Worm (Caenorhabditis elegans) whole organism, L1 larva: ENCODE measurements around the gene aqp-1.

Experiments
- C34B4.2 ChIP-seq: sonication (generic microtip); optimal IDR thresholded peaks from 2 replicates; lab custom pipeline; 2017; ENCODE audit warnings: mild to moderate bottlenecking, missing genetic modification characterization, missing compliant biosample characterization
- F16B12.6 ChIP-seq: fragments of 150-350 bp; optimal IDR thresholded peaks from 2 replicates; lab custom pipeline; 2014; ENCODE audit warnings: missing biosample characterization, missing genetic modification characterization
- aha-1 ChIP-seq: fragments of 150-350 bp; optimal IDR thresholded peaks from 2 replicates; lab custom pipeline; 2014; ENCODE audit warnings: missing biosample characterization, missing genetic modification characterization
- ama-1 ChIP-seq: fragments of 150-350 bp; optimal IDR thresholded peaks from 2 replicates; lab custom pipeline; 2014
- ceh-63 ChIP-seq: fragments of 200-800 bp; sonication (Bioruptor generic); optimal IDR thresholded peaks from 2 replicates; lab custom pipeline; 2018; ENCODE audit warnings: mild to moderate bottlenecking, missing genetic modification characterization, missing compliant biosample characterization
- ceh-8 ChIP-seq: fragments of 200-800 bp; sonication (Bioruptor generic); optimal IDR thresholded peaks from 2 replicates; lab custom pipeline; 2018; ENCODE audit warnings: mild to moderate bottlenecking, missing genetic modification characterization, moderate library complexity, missing compliant biosample characterization
- ceh-82 ChIP-seq, 3 experiments: fragments of 150-350 bp in 1 of 3; sonication (generic microtip) in 2 of 3; optimal IDR thresholded peaks; 2 replicates each; lab custom pipeline; 2014 to 2017; ENCODE audit warnings: missing biosample characterization in 3 of 3, missing genetic modification characterization in 3 of 3
- ets-5 ChIP-seq: fragments of 200-800 bp; sonication (Bioruptor generic); IDR thresholded peaks from 2 replicates; pipeline ENCODE4 v1.3.6; 2022; ENCODE audit warnings: missing genetic modification characterization, missing compliant biosample characterization
- fkh-10 ChIP-seq: sonication (generic microtip); optimal IDR thresholded peaks from 2 replicates; lab custom pipeline; 2017; ENCODE audit warnings: missing biosample characterization, missing genetic modification reagents, missing genetic modification characterization
- fkh-4 ChIP-seq: sonication (generic microtip); optimal IDR thresholded peaks from 2 replicates; lab custom pipeline; 2016; ENCODE audit warnings: missing compliant biosample characterization, missing genetic modification characterization, borderline replicate concordance
- isw-1 ChIP-seq: fragments of 200-800 bp; sonication (Bioruptor generic); IDR thresholded peaks from 2 replicates; pipeline ENCODE4 v1.3.6; 2022; ENCODE audit warnings: missing genetic modification characterization, missing compliant biosample characterization
- lin-35 ChIP-seq, 2 experiments: fragments of 150-350 bp; optimal IDR thresholded peaks; 2 replicates each; lab custom pipeline; 2014; ENCODE audit warnings: missing biosample characterization in 2 of 2, missing genetic modification characterization in 2 of 2, missing genetic modification reagents in 2 of 2
- lir-3 ChIP-seq: sonication (generic microtip); optimal IDR thresholded peaks from 2 replicates; lab custom pipeline; 2016; ENCODE audit warnings: mild to moderate bottlenecking, missing genetic modification characterization, moderate library complexity, missing compliant biosample characterization; ENCODE audit not compliant: poor library complexity
- lsy-2 ChIP-seq, 2 experiments: fragments of 150-350 bp; optimal IDR thresholded peaks; 2 replicates each; lab custom pipeline; 2014; ENCODE audit warnings: missing biosample characterization in 2 of 2, missing genetic modification characterization in 2 of 2
- mef-2 ChIP-seq: fragments of 150-350 bp; optimal IDR thresholded peaks from 2 replicates; lab custom pipeline; 2014; ENCODE audit warnings: missing biosample characterization, missing genetic modification characterization
- mep-1 ChIP-seq: fragments of 150-350 bp; optimal IDR thresholded peaks from 2 replicates; lab custom pipeline; 2014; ENCODE audit warnings: missing biosample characterization, missing genetic modification characterization
- nhr-20 ChIP-seq: sonication (generic microtip); optimal IDR thresholded peaks from 2 replicates; lab custom pipeline; 2016; ENCODE audit warnings: mild to moderate bottlenecking, missing genetic modification characterization, missing compliant biosample characterization
- nhr-28 ChIP-seq: fragments of 150-350 bp; optimal IDR thresholded peaks from 2 replicates; lab custom pipeline; 2014; ENCODE audit warnings: missing biosample characterization, missing genetic modification characterization
- nhr-47 ChIP-seq: sonication (generic microtip); optimal IDR thresholded peaks from 2 replicates; lab custom pipeline; 2016; ENCODE audit warnings: mild to moderate bottlenecking, missing genetic modification characterization, moderate library complexity, missing compliant biosample characterization
- nhr-84 ChIP-seq: sonication (generic microtip); optimal IDR thresholded peaks from 2 replicates; lab custom pipeline; 2017; ENCODE audit warnings: missing biosample characterization, missing genetic modification characterization
- nhr-90 ChIP-seq: sonication (generic microtip); optimal IDR thresholded peaks from 2 replicates; lab custom pipeline; 2016; ENCODE audit warnings: mild to moderate bottlenecking, missing genetic modification characterization, missing compliant biosample characterization; ENCODE audit not compliant: poor library complexity
- sox-4 ChIP-seq: sonication (generic microtip); optimal IDR thresholded peaks from 2 replicates; lab custom pipeline; 2016; ENCODE audit warnings: missing genetic modification characterization, missing compliant biosample characterization
- sptf-1 ChIP-seq: fragments of 150-350 bp; optimal IDR thresholded peaks from 2 replicates; lab custom pipeline; 2014; ENCODE audit warnings: missing biosample characterization, missing genetic modification characterization
- sup-37 ChIP-seq: fragments of 200-800 bp; sonication (Bioruptor generic); optimal IDR thresholded peaks from 2 replicates; lab custom pipeline; 2018; ENCODE audit warnings: mild to moderate bottlenecking, missing genetic modification characterization, missing compliant biosample characterization
- swsn-7 ChIP-seq: sonication (generic microtip); optimal IDR thresholded peaks from 2 replicates; lab custom pipeline; 2016; ENCODE audit warnings: missing genetic modification characterization, missing compliant biosample characterization
- unc-30 ChIP-seq: sonication (generic microtip); optimal IDR thresholded peaks from 2 replicates; lab custom pipeline; 2017; ENCODE audit warnings: missing biosample characterization, missing genetic modification characterization
- unc-98 ChIP-seq: fragments of 200-800 bp; sonication (Bioruptor generic); IDR thresholded peaks from 2 replicates; pipeline ENCODE4 v1.3.6; 2022; ENCODE audit warnings: missing genetic modification characterization, missing compliant biosample characterization
- xbp-1 ChIP-seq: sonication (generic microtip); optimal IDR thresholded peaks from 2 replicates; lab custom pipeline; 2016; ENCODE audit warnings: missing genetic modification characterization, missing compliant biosample characterization
- ztf-11 ChIP-seq, 2 experiments: sonication (generic microtip); optimal IDR thresholded peaks; 2 replicates each; lab custom pipeline; 2016 to 2017; ENCODE audit warnings: missing genetic modification characterization in 2 of 2, missing biosample characterization in 1 of 2, missing compliant biosample characterization in 1 of 2

The aqp-1 gene

ce11 chrII:7195541-7195940, 42.6 kb downstream of the aqp-1 start, which contains the start of gene acdh-12:
Gene acdh-12, minus strand, starts transcription at chrII:7195641.
- TF ChIP-seq sox-4 (tag; lab: Kevin White, UChicago), result no peak
- no peak for TF ChIP-seq lin-35 (GFP tag; optimal IDR thresholded peaks at IDR 0.05; lab: Kevin White, UChicago)
- TF ChIP-seq sup-37, result no peak
- TF ChIP-seq ceh-8 (GFP tag; lab: Kevin White, UChicago), result no peak
- TF ChIP-seq ets-5, result no peak
- no peak for TF ChIP-seq ceh-63 (GFP tag; lab: Kevin White, UChicago)
- TF ChIP-seq nhr-28 (tag; lab: Kevin White, UChicago), result no peak
- no peak for TF ChIP-seq unc-98
- TF ChIP-seq nhr-20, result no peak
- no peak for TF ChIP-seq nhr-84 (tag; lab: Kevin White, UChicago)
- no peak for TF ChIP-seq ceh-82 (tag; optimal IDR thresholded peaks at IDR 0.05; lab: Kevin White, UChicago)
- no peak for TF ChIP-seq mep-1 (tag; lab: Kevin White, UChicago)
- TF ChIP-seq C34B4.2 (tag; lab: Kevin White, UChicago), result no peak
- no peak for TF ChIP-seq F16B12.6 (tag; lab: Kevin White, UChicago)

ce11 chrII:7189120-7189519, 49.0 kb downstream of the aqp-1 start, which contains the start of gene E04F6.4:
Gene E04F6.4, plus strand, starts transcription at chrII:7189420.
- TF ChIP-seq fkh-4, result no peak
- no peak for TF ChIP-seq ceh-63 (GFP tag; lab: Kevin White, UChicago)

ce11 chrII:7187110-7187509, 51.0 kb downstream of the aqp-1 start, which contains the start of gene C27H5.6:
Gene C27H5.6, minus strand, starts transcription at chrII:7187210.
- TF ChIP-seq fkh-10 (GFP tag; lab: Kevin White, UChicago) (no peak), lir-3 (peak; percentile 34)

- TF ChIP-seq ama-1 (lab: Kevin White, UChicago) (no peak), ceh-8 (GFP tag; lab: Kevin White, UChicago) (no peak), xbp-1 (tag; lab: Kevin White, UChicago) (no peak), nhr-47 (tag; lab: Kevin White, UChicago) (no peak), lsy-2 (tag; optimal IDR thresholded peaks at IDR 0.05; lab: Kevin White, UChicago) (no peak), isw-1 (GFP tag; lab: Robert Waterston, UW) (no peak), ztf-11 (tag; optimal IDR thresholded peaks at IDR 0.05; lab: Kevin White, UChicago) (no peak), mef-2 (tag; lab: Kevin White, UChicago) (no peak), sptf-1 (tag; lab: Kevin White, UChicago) (no peak), aha-1 (tag; lab: Kevin White, UChicago) (no peak), unc-30 (tag; lab: Kevin White, UChicago) (no peak), nhr-90 (tag; lab: Kevin White, UChicago) (no peak), swsn-7 (tag; lab: Kevin White, UChicago) (no peak), lin-35 (GFP tag; optimal IDR thresholded peaks at IDR 0.05; lab: Kevin White, UChicago) (no peak)
Observed at ce11 chrII:7186117-7186516, 52.0 kb downstream of the aqp-1 start.
